Comparison of ENCODE assay signal across 1 worm cellular context in genomic region chrX:4307559-4308005, ce11.
TF ChIP-seq lines count a peak whose summit lies in the region.

No protein-coding gene starts in this region.

TF ChIP-seq in whole organism, L1 larva, 84 proteins besides CTCF, POLR2A, EP300 and RAD21 (continued from another document):
- no peak for TF ChIP-seq ceh-88 (GFP tag; IDR thresholded peaks at IDR 0.05; lab: Robert Waterston, UW)
- TF ChIP-seq C16A3.4 (tag; optimal IDR thresholded peaks at IDR 0.05; lab: Kevin White, UChicago) = peak; percentile 28
- TF ChIP-seq ztf-4 (tag; optimal IDR thresholded peaks at IDR 0.05; lab: Kevin White, UChicago) = no peak
- no peak for TF ChIP-seq fkh-10 (GFP tag; optimal IDR thresholded peaks at IDR 0.05; lab: Kevin White, UChicago)
- no peak for TF ChIP-seq fos-1 (tag; optimal IDR thresholded peaks at IDR 0.05; lab: Kevin White, UChicago)
- peak; percentile 73 for TF ChIP-seq nhr-85 (tag; lab: Kevin White, UChicago)
- peak; percentile 47 for TF ChIP-seq rnt-1 (tag; optimal IDR thresholded peaks at IDR 0.05; lab: Kevin White, UChicago)
- TF ChIP-seq nhr-12 (tag; optimal IDR thresholded peaks at IDR 0.05; lab: Kevin White, UChicago) = no peak
- TF ChIP-seq unc-130 (tag; optimal IDR thresholded peaks at IDR 0.05; lab: Kevin White, UChicago) = peak; percentile 35
- TF ChIP-seq zag-1 (tag; optimal IDR thresholded peaks at IDR 0.05; lab: Kevin White, UChicago) = no peak
- TF ChIP-seq pqm-1 (tag; optimal IDR thresholded peaks at IDR 0.05; lab: Kevin White, UChicago) = no peak
- TF ChIP-seq nhr-71 (tag; optimal IDR thresholded peaks at IDR 0.05; lab: Kevin White, UChicago) = peak; percentile 61
- peak; percentile 76 for TF ChIP-seq lin-14 (GFP tag; optimal IDR thresholded peaks at IDR 0.05; lab: Kevin White, UChicago)
- TF ChIP-seq irx-1 (tag; optimal IDR thresholded peaks at IDR 0.05; lab: Kevin White, UChicago) = peak; percentile 61
- peak; percentile 54 for TF ChIP-seq nhr-20 (tag; optimal IDR thresholded peaks at IDR 0.05; lab: Kevin White, UChicago)
- TF ChIP-seq jun-1 (tag; optimal IDR thresholded peaks at IDR 0.05; lab: Kevin White, UChicago) = no peak
- no peak for TF ChIP-seq hpl-2 (GFP tag; optimal IDR thresholded peaks at IDR 0.05; lab: Kevin White, UChicago)
- peak; percentile 46 for TF ChIP-seq dsc-1 (tag; optimal IDR thresholded peaks at IDR 0.05; lab: Kevin White, UChicago)
- no peak for TF ChIP-seq hlh-17 (GFP tag; optimal IDR thresholded peaks at IDR 0.05; lab: Kevin White, UChicago; ENCODE audit: borderline replicate concordance)
- TF ChIP-seq sox-4 (tag; optimal IDR thresholded peaks at IDR 0.05; lab: Kevin White, UChicago) = no peak
- TF ChIP-seq sptf-1 (tag; optimal IDR thresholded peaks at IDR 0.05; lab: Kevin White, UChicago) = no peak
- peak; percentile 13 to 41 for TF ChIP-seq lsy-2 (tag; optimal IDR thresholded peaks at IDR 0.05; lab: Kevin White, UChicago)
- no peak for TF ChIP-seq alr-1 (tag; optimal IDR thresholded peaks at IDR 0.05; lab: Kevin White, UChicago; ENCODE audit: borderline replicate concordance)
- no peak for TF ChIP-seq ces-1 (GFP tag; optimal IDR thresholded peaks at IDR 0.05; lab: Kevin White, UChicago)
- TF ChIP-seq C04F5.9 (tag; optimal IDR thresholded peaks at IDR 0.05; lab: Kevin White, UChicago) = no peak
- TF ChIP-seq hlh-4 (tag; optimal IDR thresholded peaks at IDR 0.05; lab: Kevin White, UChicago) = no peak
- no peak for TF ChIP-seq blmp-1 (tag; optimal IDR thresholded peaks at IDR 0.05; lab: Kevin White, UChicago)
- TF ChIP-seq nhr-237 (tag; optimal IDR thresholded peaks at IDR 0.05; lab: Kevin White, UChicago) = no peak
- TF ChIP-seq ztf-11 (tag; optimal IDR thresholded peaks at IDR 0.05; lab: Kevin White, UChicago) = no peak
- no peak for TF ChIP-seq pax-3 (tag; optimal IDR thresholded peaks at IDR 0.05; lab: Kevin White, UChicago)
- TF ChIP-seq dpl-1 (GFP tag; optimal IDR thresholded peaks at IDR 0.05; lab: Kevin White, UChicago) = peak in 2 of 3 experiments; percentile 20 to 28
- TF ChIP-seq xbp-1 (tag; optimal IDR thresholded peaks at IDR 0.05; lab: Kevin White, UChicago) = peak; percentile 45
- TF ChIP-seq ets-5 (GFP tag; IDR thresholded peaks at IDR 0.05; lab: Robert Waterston, UW) = no peak
- TF ChIP-seq aly-2 (tag; optimal IDR thresholded peaks at IDR 0.05; lab: Kevin White, UChicago) = no peak
- TF ChIP-seq tlp-1 (tag; optimal IDR thresholded peaks at IDR 0.05; lab: Kevin White, UChicago) = no peak
- TF ChIP-seq lin-13 (GFP tag; optimal IDR thresholded peaks at IDR 0.05; lab: Kevin White, UChicago) = no peak
- TF ChIP-seq snpc-4 (tag; optimal IDR thresholded peaks at IDR 0.05; lab: Kevin White, UChicago) = no peak
- TF ChIP-seq skn-1 (tag; optimal IDR thresholded peaks at IDR 0.05; lab: Kevin White, UChicago) = no peak
- no peak for TF ChIP-seq ceh-90 (tag; optimal IDR thresholded peaks at IDR 0.05; lab: Kevin White, UChicago)
- TF ChIP-seq efl-3 (GFP tag; optimal IDR thresholded peaks at IDR 0.05; lab: Kevin White, UChicago) = no peak
- peak; percentile 44 for TF ChIP-seq unc-86 (tag; optimal IDR thresholded peaks at IDR 0.05; lab: Kevin White, UChicago)
- TF ChIP-seq Y116A8C.19 (tag; optimal IDR thresholded peaks at IDR 0.05; lab: Kevin White, UChicago; ENCODE audit: borderline replicate concordance) = no peak
- TF ChIP-seq ceh-82 (tag; optimal IDR thresholded peaks at IDR 0.05; lab: Kevin White, UChicago) = peak in 2 of 3 experiments; percentile 4 to 15
- TF ChIP-seq nhr-19 (GFP tag; conservative IDR thresholded peaks at IDR 0.05; lab: Robert Waterston, UW) = peak; percentile 37; the same call in 1 of the 2 replicates
- peak; percentile 58 for TF ChIP-seq snu-23 (GFP tag; optimal IDR thresholded peaks at IDR 0.05; lab: Kevin White, UChicago)
- TF ChIP-seq fkh-4 (tag; optimal IDR thresholded peaks at IDR 0.05; lab: Kevin White, UChicago; ENCODE audit: borderline replicate concordance) = no peak
- no peak for TF ChIP-seq nhr-76 (tag; optimal IDR thresholded peaks at IDR 0.05; lab: Kevin White, UChicago)
- TF ChIP-seq nhr-28 (tag; optimal IDR thresholded peaks at IDR 0.05; lab: Kevin White, UChicago) = no peak
- peak; percentile 85 for TF ChIP-seq F16B12.6 (tag; optimal IDR thresholded peaks at IDR 0.05; lab: Kevin White, UChicago)
- no peak for TF ChIP-seq pag-3 (tag; optimal IDR thresholded peaks at IDR 0.05; lab: Kevin White, UChicago; ENCODE audit: borderline replicate concordance, insufficient read depth)
- TF ChIP-seq lin-15B (tag; optimal IDR thresholded peaks at IDR 0.05; lab: Kevin White, UChicago) = no peak
- 0 out of 2 replicates have a peak, but pooled peaks have one; percentile 15 for TF ChIP-seq isw-1 (GFP tag; IDR thresholded peaks at IDR 0.05; lab: Robert Waterston, UW)
- TF ChIP-seq mep-1 (tag; optimal IDR thresholded peaks at IDR 0.05; lab: Kevin White, UChicago) = peak; percentile 30
- peak; percentile 48 for TF ChIP-seq swsn-7 (tag; optimal IDR thresholded peaks at IDR 0.05; lab: Kevin White, UChicago)
- no peak for TF ChIP-seq vab-15 (tag; optimal IDR thresholded peaks at IDR 0.05; lab: Kevin White, UChicago)
- no peak for TF ChIP-seq lir-3 (tag; optimal IDR thresholded peaks at IDR 0.05; lab: Kevin White, UChicago; ENCODE audit: poor library complexity)
- no peak for TF ChIP-seq sup-37 (GFP tag; optimal IDR thresholded peaks at IDR 0.05; lab: Kevin White, UChicago)
- no peak for TF ChIP-seq grh-1 (GFP tag; IDR thresholded peaks at IDR 0.05; lab: Robert Waterston, UW)
